Fruit fly (Drosophila melanogaster): ENCODE results near the gene CG42814.

Gene CG42814

dm6 chr3R:27194106-27194505 lies 35.2 kb downstream of the CG42814 start, which contains the start of gene Ser:
Gene Ser (minus strand): TSS chr3R:27194267.
- TF ChIP-seq Pif1B (GFP tag; optimal IDR thresholded peaks at IDR 0.05) (peak; percentile 10), Ets98B (GFP tag; IDR thresholded peaks at IDR 0.05) (peak; percentile 40; the same call in 1 of the 2 replicates), fd96Ca (GFP tag; IDR thresholded peaks at IDR 0.05) (0 out of 3 replicates have a peak, but pooled peaks have one; percentile 37), gl (tag; optimal IDR thresholded peaks at IDR 0.05) (peak; percentile 14), CG9948 (tag; optimal IDR thresholded peaks at IDR 0.05) (no peak), CG34367 (tag; optimal IDR thresholded peaks at IDR 0.05) (no peak), EcR (GFP tag; optimal IDR thresholded peaks at IDR 0.05) (peak; percentile 28), Snoo (tag; optimal IDR thresholded peaks at IDR 0.05) (peak; percentile 31), CG32121 (GFP tag; IDR thresholded peaks at IDR 0.05) (0 out of 2 replicates have a peak, but pooled peaks have one; percentile 27), CG13204 (GFP tag; optimal IDR thresholded peaks at IDR 0.05) (peak; percentile 35)

- TF ChIP-seq D1 (tag; optimal IDR thresholded peaks at IDR 0.05) (no peak), fd96Ca (GFP tag; IDR thresholded peaks at IDR 0.05) (no peak), CG4496 (GFP tag; IDR thresholded peaks at IDR 0.05) (peak; percentile 77), Pif1B (GFP tag; optimal IDR thresholded peaks at IDR 0.05) (no peak), CG9948 (tag; optimal IDR thresholded peaks at IDR 0.05) (peak; percentile 22), Snoo (tag; optimal IDR thresholded peaks at IDR 0.05) (no peak), CG34367 (tag; optimal IDR thresholded peaks at IDR 0.05) (peak; percentile 23), CG10348 (GFP tag; IDR thresholded peaks at IDR 0.05) (no peak), CG13204 (GFP tag; optimal IDR thresholded peaks at IDR 0.05) (no peak), CG15710 (tag; optimal IDR thresholded peaks at IDR 0.05) (peak; percentile 41), CG8301 (tag; optimal IDR thresholded peaks at IDR 0.05) (peak; percentile 58), CG14655 (GFP tag; optimal IDR thresholded peaks at IDR 0.05) (peak; percentile 62), Pif1A (GFP tag; optimal IDR thresholded peaks at IDR 0.05) (no peak), CG8159 (tag; optimal IDR thresholded peaks at IDR 0.05) (peak; percentile 35), rn (GFP tag; IDR thresholded peaks at IDR 0.05) (0 out of 2 replicates have a peak, but pooled peaks have one; percentile 21), gl (tag; optimal IDR thresholded peaks at IDR 0.05) (no peak), EcR (GFP tag; optimal IDR thresholded peaks at IDR 0.05) (no peak), CG12605 (GFP tag; IDR thresholded peaks at IDR 0.05) (no peak), Ets98B (GFP tag; IDR thresholded peaks at IDR 0.05) (peak; percentile 17; the same call in 1 of the 2 replicates), CG32121 (GFP tag; IDR thresholded peaks at IDR 0.05) (peak; percentile 46; the same call in 1 of the 2 replicates), CG17806 (tag; optimal IDR thresholded peaks at IDR 0.05) (peak; percentile 47)
These were observed 36.2 kb downstream of the CG42814 start for dm6 chr3R:27193079-27193478.

- TF ChIP-seq rn (GFP tag; IDR thresholded peaks at IDR 0.05): no peak
- TF ChIP-seq CG4496 (GFP tag; IDR thresholded peaks at IDR 0.05): no peak
- no peak for TF ChIP-seq CG8159 (tag; optimal IDR thresholded peaks at IDR 0.05)
- TF ChIP-seq CG13204 (GFP tag; optimal IDR thresholded peaks at IDR 0.05): no peak
- TF ChIP-seq CG12605 (GFP tag; IDR thresholded peaks at IDR 0.05): no peak
- TF ChIP-seq EcR (GFP tag; optimal IDR thresholded peaks at IDR 0.05): no peak
- TF ChIP-seq Pif1B (GFP tag; optimal IDR thresholded peaks at IDR 0.05): no peak
These were observed 42.4 kb downstream of the CG42814 start for dm6 chr3R:27186849-27187248.

dm6 chr3R:27185933-27186571 lies 43.2 kb downstream of the CG42814 start:
- TF ChIP-seq Snoo (tag; optimal IDR thresholded peaks at IDR 0.05): peak; percentile 61
- TF ChIP-seq CG13204 (GFP tag; optimal IDR thresholded peaks at IDR 0.05): peak; percentile 93
- TF ChIP-seq CG8159 (tag; optimal IDR thresholded peaks at IDR 0.05): peak; percentile 56
- peak; percentile 12 for TF ChIP-seq CG34367 (tag; optimal IDR thresholded peaks at IDR 0.05)
- peak; percentile 34 for TF ChIP-seq CG8301 (tag; optimal IDR thresholded peaks at IDR 0.05)
- TF ChIP-seq Pif1B (GFP tag; optimal IDR thresholded peaks at IDR 0.05): peak; percentile 39
- TF ChIP-seq CG15710 (tag; optimal IDR thresholded peaks at IDR 0.05): peak; percentile 57
- no peak for TF ChIP-seq CG12605 (GFP tag; IDR thresholded peaks at IDR 0.05)
- TF ChIP-seq rn (GFP tag; IDR thresholded peaks at IDR 0.05): no peak
- peak; percentile 47 for TF ChIP-seq CG9948 (tag; optimal IDR thresholded peaks at IDR 0.05)
- no peak for TF ChIP-seq CG10348 (GFP tag; IDR thresholded peaks at IDR 0.05)
- TF ChIP-seq Ets98B (GFP tag; IDR thresholded peaks at IDR 0.05): no peak
- TF ChIP-seq CG17806 (tag; optimal IDR thresholded peaks at IDR 0.05): peak; percentile 55
- TF ChIP-seq CG4496 (GFP tag; IDR thresholded peaks at IDR 0.05): peak; percentile 66; the same call in 2 of the 3 replicates
- TF ChIP-seq CG32121 (GFP tag; IDR thresholded peaks at IDR 0.05): peak; percentile 29; the same call in 1 of the 2 replicates
- peak; percentile 67 for TF ChIP-seq fd96Ca (GFP tag; IDR thresholded peaks at IDR 0.05)
- peak; percentile 64 for TF ChIP-seq Pif1A (GFP tag; optimal IDR thresholded peaks at IDR 0.05)
- TF ChIP-seq D1 (tag; optimal IDR thresholded peaks at IDR 0.05): no peak
- TF ChIP-seq gl (tag; optimal IDR thresholded peaks at IDR 0.05): no peak
- peak; percentile 84 for TF ChIP-seq EcR (GFP tag; optimal IDR thresholded peaks at IDR 0.05)
- TF ChIP-seq CG14655 (GFP tag; optimal IDR thresholded peaks at IDR 0.05): peak; percentile 65

- TF ChIP-seq CG10348 (GFP tag; IDR thresholded peaks at IDR 0.05) (no peak), Ets98B (GFP tag; IDR thresholded peaks at IDR 0.05) (peak; percentile 80), CG32121 (GFP tag; IDR thresholded peaks at IDR 0.05) (peak; percentile 71), CG17806 (tag; optimal IDR thresholded peaks at IDR 0.05) (peak; percentile 23), gl (tag; optimal IDR thresholded peaks at IDR 0.05) (no peak), CG9948 (tag; optimal IDR thresholded peaks at IDR 0.05) (peak; percentile 22), EcR (GFP tag; optimal IDR thresholded peaks at IDR 0.05) (no peak), fd96Ca (GFP tag; IDR thresholded peaks at IDR 0.05) (peak; percentile 72; the same call in 2 of the 3 replicates), CG4496 (GFP tag; IDR thresholded peaks at IDR 0.05) (peak; percentile 81), CG8301 (tag; optimal IDR thresholded peaks at IDR 0.05) (peak; percentile 83), rn (GFP tag; IDR thresholded peaks at IDR 0.05) (peak; percentile 27; the same call in 1 of the 2 replicates), Pif1A (GFP tag; optimal IDR thresholded peaks at IDR 0.05) (peak; percentile 39), CG15710 (tag; optimal IDR thresholded peaks at IDR 0.05) (no peak), CG14655 (GFP tag; optimal IDR thresholded peaks at IDR 0.05) (peak; percentile 83), Pif1B (GFP tag; optimal IDR thresholded peaks at IDR 0.05) (peak; percentile 49), CG12605 (GFP tag; IDR thresholded peaks at IDR 0.05) (peak; percentile 50; the same call in 1 of the 2 replicates)
These were observed 48.2 kb downstream of the CG42814 start for dm6 chr3R:27181074-27181473.

Measured in whole organism, pupa.